Worm (Caenorhabditis elegans) whole organism, early embryonic: Measurements from ENCODE around the gene Y39A1A.18.

Experiments used
- B0310.2 ChIP-seq: sonication (generic microtip); optimal IDR thresholded peaks from 2 replicates; lab custom pipeline; 2016; ENCODE audit warnings: mild to moderate bottlenecking, missing genetic modification characterization, missing compliant biosample characterization
- F13C5.2 ChIP-seq: sonication (generic microtip); optimal IDR thresholded peaks from 2 replicates; lab custom pipeline; 2017; ENCODE audit warnings: mild to moderate bottlenecking, missing genetic modification characterization, inconsistent platforms, missing compliant biosample characterization
- aly-1 ChIP-seq: sonication (generic microtip); optimal IDR thresholded peaks from 2 replicates; lab custom pipeline; 2016; ENCODE audit warnings: missing genetic modification characterization, missing compliant biosample characterization
- ama-1 ChIP-seq: fragments of 150-350 bp; optimal IDR thresholded peaks from 2 replicates; lab custom pipeline; 2014
- ceh-13 ChIP-seq: fragments of 200-800 bp; sonication (Bioruptor generic); optimal IDR thresholded peaks from 2 replicates; lab custom pipeline; 2018; ENCODE audit warnings: mild to moderate bottlenecking, missing genetic modification characterization, missing compliant biosample characterization
- ceh-36 ChIP-seq: sonication (generic microtip); optimal IDR thresholded peaks from 2 replicates; lab custom pipeline; 2016; ENCODE audit warnings: missing genetic modification characterization, inconsistent platforms, missing compliant biosample characterization
- ets-7 ChIP-seq: sonication (generic microtip); optimal IDR thresholded peaks from 2 replicates; lab custom pipeline; 2016; ENCODE audit warnings: missing genotype, missing genetic modification characterization, missing compliant biosample characterization
- flt-1 ChIP-seq: fragments of 200-800 bp; sonication (Bioruptor generic); IDR thresholded peaks from 2 replicates; pipeline ENCODE4 v1.3.6; 2022; ENCODE audit warnings: missing genetic modification characterization, missing compliant biosample characterization
- hmbx-1 ChIP-seq: sonication (generic microtip); optimal IDR thresholded peaks from 2 replicates; lab custom pipeline; 2016; ENCODE audit warnings: mild to moderate bottlenecking, missing genetic modification characterization, missing compliant biosample characterization
- hmg-4 ChIP-seq: fragments of 200-800 bp; sonication (Bioruptor generic); optimal IDR thresholded peaks from 2 replicates; lab custom pipeline; 2018; ENCODE audit warnings: mild to moderate bottlenecking, missing genetic modification characterization, missing compliant biosample characterization
- hnd-1 ChIP-seq: sonication (generic microtip); optimal IDR thresholded peaks from 2 replicates; lab custom pipeline; 2016; ENCODE audit warnings: missing genetic modification characterization, missing compliant biosample characterization
- pes-1 ChIP-seq: fragments of 200-800 bp; sonication (Bioruptor generic); IDR thresholded peaks from 2 replicates; pipeline ENCODE4 v1.3.6; 2022; ENCODE audit warnings: missing genetic modification reagents, missing genetic modification characterization, missing compliant biosample characterization
- scrt-1 ChIP-seq: fragments of 200-800 bp; sonication (Bioruptor generic); IDR thresholded peaks from 2 replicates; pipeline ENCODE4 v1.3.6; 2022; ENCODE audit warnings: missing genetic modification characterization, missing compliant biosample characterization
- sea-1 ChIP-seq: fragments of 200-800 bp; sonication (Bioruptor generic); conservative IDR thresholded peaks from 2 replicates; pipeline ENCODE4 v1.3.6; 2022; ENCODE audit warnings: missing genetic modification characterization, missing compliant biosample characterization
- tbx-11 ChIP-seq: fragments of 200-800 bp; sonication (Bioruptor generic); IDR thresholded peaks from 2 replicates; pipeline ENCODE4 v1.3.6; 2022; ENCODE audit warnings: missing genetic modification characterization, missing compliant biosample characterization
- tbx-37 ChIP-seq: fragments of 200-800 bp; sonication (Bioruptor generic); conservative IDR thresholded peaks from 2 replicates; pipeline ENCODE4 v1.3.6; 2022; ENCODE audit warnings: missing genetic modification reagents, missing genetic modification characterization, missing compliant biosample characterization
- tra-4 ChIP-seq: sonication (generic microtip); optimal IDR thresholded peaks from 2 replicates; lab custom pipeline; 2017; ENCODE audit warnings: missing genetic modification characterization, missing compliant biosample characterization

The Y39A1A.18 gene

ce11 chrIII:10671894-10672293 is 22.4 kb downstream of the Y39A1A.18 start:
- TF ChIP-seq ceh-13 (GFP tag; lab: Kevin White, UChicago) (no peak), tra-4 (tag; lab: Kevin White, UChicago) (no peak), ceh-36 (tag; lab: Kevin White, UChicago) (no peak)

ce11 chrIII:10666640-10667039 is 27.6 kb downstream of the Y39A1A.18 start:
- TF ChIP-seq ama-1 (lab: Kevin White, UChicago) (no peak), hmg-4 (GFP tag; lab: Kevin White, UChicago) (peak; percentile 53), tbx-37 (GFP tag; lab: Robert Waterston, UW) (no peak), sea-1 (GFP tag; lab: Robert Waterston, UW) (peak; percentile 58), ets-7 (tag; lab: Kevin White, UChicago) (no peak)

DNA sequence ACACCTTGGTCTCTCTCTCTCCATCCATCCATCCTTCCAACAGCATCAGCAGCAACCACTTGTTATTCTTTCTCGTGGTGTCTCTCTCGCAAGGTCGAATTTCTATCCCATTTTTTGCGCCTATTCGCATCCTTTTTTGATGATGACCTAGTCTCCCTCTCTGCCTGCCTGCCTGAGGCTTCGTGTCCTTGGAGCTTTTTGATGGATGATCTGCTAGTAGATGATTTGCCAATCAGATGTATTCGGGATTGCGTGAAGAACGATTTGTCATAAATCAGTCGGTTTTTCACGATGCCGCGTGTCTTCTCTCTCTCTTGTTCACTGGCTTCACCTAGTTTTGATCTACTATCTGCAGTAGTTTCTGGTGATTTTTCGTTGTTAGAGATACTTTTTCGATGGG is 33.0 kb downstream of the Y39A1A.18 start:
- TF ChIP-seq ceh-13 (GFP tag; lab: Kevin White, UChicago) = no peak
- TF ChIP-seq hmbx-1 = no peak
- no peak for TF ChIP-seq ama-1 (lab: Kevin White, UChicago)
- no peak for TF ChIP-seq flt-1
- TF ChIP-seq sea-1 (GFP tag; lab: Robert Waterston, UW) = no peak
- TF ChIP-seq tbx-37 (GFP tag; lab: Robert Waterston, UW) = no peak
- TF ChIP-seq ets-7 (tag; lab: Kevin White, UChicago) = no peak
- TF ChIP-seq ceh-36 (tag; lab: Kevin White, UChicago) = no peak
- no peak for TF ChIP-seq tbx-11 (GFP tag; lab: Robert Waterston, UW)
- TF ChIP-seq scrt-1 = no peak
- TF ChIP-seq B0310.2 = no peak
- TF ChIP-seq hnd-1 (tag; lab: Kevin White, UChicago) = no peak
- no peak for TF ChIP-seq tra-4 (tag; lab: Kevin White, UChicago)
- no peak for TF ChIP-seq F13C5.2 (tag; lab: Kevin White, UChicago)
- TF ChIP-seq pes-1 (GFP tag; lab: Robert Waterston, UW) = no peak
- no peak for TF ChIP-seq hmg-4 (GFP tag; lab: Kevin White, UChicago)
- TF ChIP-seq aly-1 (tag; lab: Kevin White, UChicago) = no peak

- TF ChIP-seq ceh-36 (tag; lab: Kevin White, UChicago) = no peak
Observed at ce11 chrIII:10658394-10658793, 35.9 kb downstream of the Y39A1A.18 start.

ce11 chrIII:10657661-10658060 is 36.6 kb downstream of the Y39A1A.18 start:
- TF ChIP-seq hmbx-1 (no peak), ceh-36 (tag; lab: Kevin White, UChicago) (no peak), F13C5.2 (tag; lab: Kevin White, UChicago) (no peak), pes-1 (GFP tag; lab: Robert Waterston, UW) (no peak), ceh-13 (GFP tag; lab: Kevin White, UChicago) (no peak), tbx-11 (GFP tag; lab: Robert Waterston, UW) (no peak), ama-1 (lab: Kevin White, UChicago) (no peak), ets-7 (tag; lab: Kevin White, UChicago) (no peak), tra-4 (tag; lab: Kevin White, UChicago) (no peak), hmg-4 (GFP tag; lab: Kevin White, UChicago) (no peak), flt-1 (no peak), hnd-1 (tag; lab: Kevin White, UChicago) (no peak), scrt-1 (no peak), sea-1 (GFP tag; lab: Robert Waterston, UW) (no peak), aly-1 (tag; lab: Kevin White, UChicago) (no peak), tbx-37 (GFP tag; lab: Robert Waterston, UW) (no peak)

DNA sequence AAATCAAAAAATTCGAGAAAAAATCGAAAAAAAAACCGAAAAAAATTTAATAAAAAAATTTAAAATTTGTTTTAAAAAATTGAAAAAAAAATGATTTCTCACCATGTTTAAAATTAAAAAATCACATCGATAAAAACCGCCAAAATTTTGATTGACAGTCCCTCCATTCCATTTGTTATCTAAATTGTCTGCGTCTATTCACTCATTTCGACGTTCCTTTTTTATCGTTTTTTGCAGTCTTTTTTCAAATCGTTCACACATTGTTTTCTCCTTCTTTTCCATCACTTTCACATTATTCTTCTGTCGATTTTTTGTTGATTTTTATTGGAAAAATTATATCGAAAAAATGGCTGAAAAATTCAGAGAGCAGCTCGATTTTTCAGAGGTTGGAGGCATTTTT is 38.2 kb downstream of the Y39A1A.18 start:
- TF ChIP-seq tbx-37 (GFP tag; lab: Robert Waterston, UW) (no peak), F13C5.2 (tag; lab: Kevin White, UChicago) (no peak), pes-1 (GFP tag; lab: Robert Waterston, UW) (no peak), ceh-36 (tag; lab: Kevin White, UChicago) (no peak), tbx-11 (GFP tag; lab: Robert Waterston, UW) (no peak), hmg-4 (GFP tag; lab: Kevin White, UChicago) (no peak), sea-1 (GFP tag; lab: Robert Waterston, UW) (no peak), hnd-1 (tag; lab: Kevin White, UChicago) (no peak), tra-4 (tag; lab: Kevin White, UChicago) (no peak), hmbx-1 (no peak), scrt-1 (no peak), ama-1 (lab: Kevin White, UChicago) (no peak), aly-1 (tag; lab: Kevin White, UChicago) (no peak), flt-1 (no peak), ets-7 (tag; lab: Kevin White, UChicago) (no peak), B0310.2 (no peak), ceh-13 (GFP tag; lab: Kevin White, UChicago) (no peak)

DNA sequence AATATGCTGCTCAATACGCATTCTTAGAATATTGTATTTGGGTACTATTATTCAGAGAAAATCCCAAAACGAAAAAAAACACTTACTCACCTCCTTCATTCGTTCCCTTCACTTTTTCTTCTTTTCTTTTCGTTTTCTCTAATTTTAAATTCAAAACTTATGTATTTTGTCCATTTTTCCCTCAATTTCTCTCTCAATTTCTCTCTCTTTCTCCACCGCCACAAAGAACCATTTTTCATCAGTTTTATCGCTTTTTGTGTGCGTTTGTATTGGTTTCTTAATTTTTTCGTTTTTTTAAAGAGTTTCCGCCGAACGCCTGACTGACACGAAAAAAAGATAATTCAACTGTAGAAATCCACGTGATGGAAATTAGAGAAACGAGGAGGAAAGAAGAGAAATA is 39.6 kb downstream of the Y39A1A.18 start, which contains the start of gene cnt-2:
TSS of gene cnt-2 (plus strand) at position 301 of the 400 bp plus-strand sequence.
- TF ChIP-seq ceh-13 (GFP tag; lab: Kevin White, UChicago) (no peak), tra-4 (tag; lab: Kevin White, UChicago) (no peak), pes-1 (GFP tag; lab: Robert Waterston, UW) (no peak), aly-1 (tag; lab: Kevin White, UChicago) (no peak), tbx-11 (GFP tag; lab: Robert Waterston, UW) (no peak), hmg-4 (GFP tag; lab: Kevin White, UChicago) (no peak), ceh-36 (tag; lab: Kevin White, UChicago) (no peak), tbx-37 (GFP tag; lab: Robert Waterston, UW) (no peak), sea-1 (GFP tag; lab: Robert Waterston, UW) (no peak), hmbx-1 (no peak), ets-7 (tag; lab: Kevin White, UChicago) (no peak), B0310.2 (no peak), flt-1 (no peak)
